Worm (Caenorhabditis elegans): ENCODE data around the gene Y82E9BL.5.

Gene Y82E9BL.5

DNA sequence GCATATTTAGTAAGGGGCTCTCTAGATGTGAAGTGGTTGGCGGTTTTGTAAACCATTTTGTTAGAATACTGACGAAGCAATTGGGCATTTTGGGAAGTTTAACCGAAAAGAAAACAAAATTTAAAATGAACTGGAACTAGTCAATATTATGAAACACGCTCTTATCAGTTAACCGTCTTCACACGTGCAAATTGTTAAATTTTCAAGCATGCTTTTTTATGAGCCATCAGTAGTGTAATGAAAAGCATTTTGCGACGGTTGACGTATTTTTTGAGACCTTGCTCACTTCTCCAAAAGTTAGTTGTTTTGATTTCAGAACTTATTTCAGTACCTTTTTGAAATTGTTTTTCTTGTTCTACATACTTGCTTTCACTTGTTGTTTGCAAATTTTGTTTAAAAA is 1.9 kb upstream of the Y82E9BL.5 start, which contains the start of gene fbxa-25:
TSS of gene fbxa-25 (minus strand) at position 138 of the 400 bp plus-strand sequence.
- TF ChIP-seq mec-3 (tag; optimal IDR thresholded peaks at IDR 0.05; ENCODE audit: borderline replicate concordance) (no peak), F13H6.1 (tag; optimal IDR thresholded peaks at IDR 0.05) (no peak), ref-2 (tag; optimal IDR thresholded peaks at IDR 0.05) (no peak), K02D7.2 (tag; optimal IDR thresholded peaks at IDR 0.05) (no peak), dmd-4 (tag; optimal IDR thresholded peaks at IDR 0.05; ENCODE audit: borderline replicate concordance) (no peak), T23F11.4 (GFP tag; optimal IDR thresholded peaks at IDR 0.05) (no peak), nfya-1 (tag; optimal IDR thresholded peaks at IDR 0.05) (no peak), pqm-1 (tag; optimal IDR thresholded peaks at IDR 0.05) (no peak), unc-86 (tag; optimal IDR thresholded peaks at IDR 0.05) (no peak), eyg-1 (tag; optimal IDR thresholded peaks at IDR 0.05) (no peak), C08G9.2 (tag; optimal IDR thresholded peaks at IDR 0.05) (no peak), pat-9 (tag; optimal IDR thresholded peaks at IDR 0.05) (no peak), sdc-2 (tag; optimal IDR thresholded peaks at IDR 0.05) (no peak), ceh-48 (tag; optimal IDR thresholded peaks at IDR 0.05) (no peak), ets-4 (tag; optimal IDR thresholded peaks at IDR 0.05) (no peak), tbx-2 (tag; optimal IDR thresholded peaks at IDR 0.05) (no peak)

DNA sequence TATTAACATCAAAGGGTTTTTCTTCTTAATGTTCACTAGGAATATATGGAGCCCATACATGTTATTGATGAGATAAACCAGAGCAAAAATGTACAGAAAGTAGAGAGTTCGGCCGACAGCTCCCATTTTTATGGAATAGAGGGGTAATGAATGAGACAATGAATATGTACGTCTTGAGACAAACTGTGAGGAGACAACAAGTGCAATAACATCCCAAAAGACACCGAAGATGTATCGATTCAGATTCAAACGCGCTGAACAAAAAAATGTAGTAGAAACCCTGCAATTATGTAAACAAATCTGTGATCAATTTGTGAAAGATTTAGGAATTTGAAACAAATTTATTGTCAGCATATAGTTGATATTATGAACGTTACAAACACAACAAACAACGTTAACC is 436 bp downstream of the Y82E9BL.5 start:
- no peak for TF ChIP-seq fkh-6 (tag; optimal IDR thresholded peaks at IDR 0.05)
- TF ChIP-seq Y22D7AL.16 (tag; optimal IDR thresholded peaks at IDR 0.05): no peak
- no peak for TF ChIP-seq ceh-18 (tag; optimal IDR thresholded peaks at IDR 0.05)
- no peak for TF ChIP-seq zip-5 (tag; optimal IDR thresholded peaks at IDR 0.05)
- no peak for TF ChIP-seq hlh-8 (tag; optimal IDR thresholded peaks at IDR 0.05)
- no peak for TF ChIP-seq pha-2 (tag; optimal IDR thresholded peaks at IDR 0.05)
- no peak for TF ChIP-seq hlh-13 (GFP tag; optimal IDR thresholded peaks at IDR 0.05)
- no peak for TF ChIP-seq hlh-15 (tag; optimal IDR thresholded peaks at IDR 0.05)
- TF ChIP-seq C08G9.2 (tag; optimal IDR thresholded peaks at IDR 0.05): no peak
- TF ChIP-seq elt-4 (tag; optimal IDR thresholded peaks at IDR 0.05): no peak
- TF ChIP-seq nhr-11 (tag; optimal IDR thresholded peaks at IDR 0.05): no peak

- TF ChIP-seq tbx-7 (tag; optimal IDR thresholded peaks at IDR 0.05): no peak
- no peak for TF ChIP-seq sox-2 (GFP tag; IDR thresholded peaks at IDR 0.05)
Measured at ce11 chrIII:1345694-1346093, 1.7 kb downstream of the Y82E9BL.5 start, which contains the start of gene Y82E9BL.6. TSS of gene Y82E9BL.6 (minus strand) at chrIII:1345794.

ce11 chrIII:1342919-1343419 is 4.5 kb downstream of the Y82E9BL.5 start, which contains the start of gene fbxa-27:
TSS of gene fbxa-27 (plus strand) at chrIII:1342969.
- TF ChIP-seq ttx-3 (tag; optimal IDR thresholded peaks at IDR 0.05) (no peak), unc-55 (GFP tag; optimal IDR thresholded peaks at IDR 0.05) (no peak), npax-4 (tag; optimal IDR thresholded peaks at IDR 0.05) (no peak), C38D4.7 (GFP tag; optimal IDR thresholded peaks at IDR 0.05) (no peak), sdc-2 (tag; optimal IDR thresholded peaks at IDR 0.05) (no peak), sox-4 (tag; optimal IDR thresholded peaks at IDR 0.05) (no peak), pat-9 (tag; optimal IDR thresholded peaks at IDR 0.05) (no peak), nfya-1 (tag; optimal IDR thresholded peaks at IDR 0.05) (no peak), ceh-45 (GFP tag; IDR thresholded peaks at IDR 0.05) (no peak), rnt-1 (tag; optimal IDR thresholded peaks at IDR 0.05) (no peak), pros-1 (tag; optimal IDR thresholded peaks at IDR 0.05) (no peak), sox-2 (GFP tag; IDR thresholded peaks at IDR 0.05) (no peak), lim-6 (tag; optimal IDR thresholded peaks at IDR 0.05) (no peak), ahr-1 (tag; optimal IDR thresholded peaks at IDR 0.05) (no peak), dve-1 (tag; optimal IDR thresholded peaks at IDR 0.05) (no peak), pax-1 (tag; optimal IDR thresholded peaks at IDR 0.05) (no peak), C08G9.2 (tag; optimal IDR thresholded peaks at IDR 0.05) (no peak), fkh-10 (GFP tag; optimal IDR thresholded peaks at IDR 0.05) (no peak)

Measured in whole organism, late embryonic.